Worm (Caenorhabditis elegans) whole organism, late embryonic: Measurements from ENCODE around the gene Y37A1B.4.

Experiments
- F13H6.1 ChIP-seq: sonication (generic microtip); optimal IDR thresholded peaks from 2 replicates; lab custom pipeline; 2016; ENCODE audit warnings: missing genetic modification characterization, missing compliant biosample characterization
- K09A11.1 ChIP-seq: sonication (generic microtip); optimal IDR thresholded peaks from 2 replicates; lab custom pipeline; 2017; ENCODE audit warnings: antibody characterized with exemption, mild to moderate bottlenecking, missing genetic modification characterization, missing compliant biosample characterization; ENCODE audit not compliant: insufficient read depth
- T23F11.4 ChIP-seq: fragments of 200-800 bp; sonication (Bioruptor generic); optimal IDR thresholded peaks from 2 replicates; lab custom pipeline; 2018; ENCODE audit warnings: mild to moderate bottlenecking, missing genetic modification characterization, missing compliant biosample characterization
- Y22D7AL.16 ChIP-seq: sonication (generic microtip); optimal IDR thresholded peaks from 2 replicates; lab custom pipeline; 2016; ENCODE audit warnings: missing genetic modification characterization, missing compliant biosample characterization
- ama-1 ChIP-seq: fragments of 150-350 bp; optimal IDR thresholded peaks from 2 replicates; lab custom pipeline; 2014
- ceh-14 ChIP-seq: sonication (generic microtip); optimal IDR thresholded peaks from 2 replicates; lab custom pipeline; 2016; ENCODE audit warnings: missing genotype, missing genetic modification characterization, missing compliant biosample characterization
- ceh-18 ChIP-seq: sonication (generic microtip); optimal IDR thresholded peaks from 2 replicates; lab custom pipeline; 2016; ENCODE audit warnings: missing genetic modification characterization, missing compliant biosample characterization
- ceh-19 ChIP-seq: fragments of 200-800 bp; sonication (Bioruptor generic); optimal IDR thresholded peaks from 2 replicates; lab custom pipeline; 2018; ENCODE audit warnings: mild to moderate bottlenecking, missing genetic modification characterization, missing compliant biosample characterization
- ceh-2 ChIP-seq: sonication (generic microtip); optimal IDR thresholded peaks from 2 replicates; lab custom pipeline; 2016; ENCODE audit warnings: missing genotype, missing genetic modification characterization, missing compliant biosample characterization
- ceh-22 ChIP-seq: sonication (generic microtip); optimal IDR thresholded peaks from 2 replicates; lab custom pipeline; 2017; ENCODE audit warnings: missing biosample characterization, missing genetic modification characterization
- ceh-31 ChIP-seq: sonication (generic microtip); optimal IDR thresholded peaks from 2 replicates; lab custom pipeline; 2016; ENCODE audit warnings: missing genetic modification characterization, missing compliant biosample characterization
- ceh-6 ChIP-seq: fragments of 200-800 bp; sonication (Bioruptor generic); optimal IDR thresholded peaks from 2 replicates; lab custom pipeline; 2018; ENCODE audit warnings: mild to moderate bottlenecking, missing genetic modification characterization, missing compliant biosample characterization
- ceh-9 ChIP-seq: sonication (generic microtip); optimal IDR thresholded peaks from 2 replicates; lab custom pipeline; 2016; ENCODE audit warnings: mild to moderate bottlenecking, missing genetic modification characterization, inconsistent platforms, missing compliant biosample characterization
- dmd-4 ChIP-seq: sonication (generic microtip); optimal IDR thresholded peaks from 2 replicates; lab custom pipeline; 2016; ENCODE audit warnings: borderline replicate concordance, missing genetic modification characterization, missing compliant biosample characterization
- elt-2 ChIP-seq: sonication (generic microtip); optimal IDR thresholded peaks from 2 replicates; lab custom pipeline; 2016; ENCODE audit warnings: missing genetic modification reagents, missing genetic modification characterization, missing compliant biosample characterization
- elt-4 ChIP-seq: sonication (generic microtip); optimal IDR thresholded peaks from 2 replicates; lab custom pipeline; 2016; ENCODE audit warnings: missing genetic modification characterization, missing compliant biosample characterization
- ets-4 ChIP-seq: sonication (generic microtip); optimal IDR thresholded peaks from 2 replicates; lab custom pipeline; 2016; ENCODE audit warnings: missing genetic modification characterization, missing compliant biosample characterization
- eyg-1 ChIP-seq: sonication (generic microtip); optimal IDR thresholded peaks from 2 replicates; lab custom pipeline; 2016; ENCODE audit warnings: missing genotype, missing genetic modification characterization, missing compliant biosample characterization
- fkh-10 ChIP-seq: fragments of 150-350 bp; optimal IDR thresholded peaks from 2 replicates; lab custom pipeline; 2014; ENCODE audit warnings: missing biosample characterization, missing genetic modification reagents, missing genetic modification characterization
- hlh-30 ChIP-seq: sonication (generic microtip); optimal IDR thresholded peaks from 2 replicates; lab custom pipeline; 2017; ENCODE audit warnings: antibody characterized with exemption, missing genetic modification characterization, missing compliant biosample characterization; ENCODE audit not compliant: insufficient read depth
- hlh-6 ChIP-seq: sonication (generic microtip); optimal IDR thresholded peaks from 2 replicates; lab custom pipeline; 2016; ENCODE audit warnings: missing genotype, missing genetic modification characterization, missing compliant biosample characterization
- hlh-8 ChIP-seq: sonication (generic microtip); optimal IDR thresholded peaks from 2 replicates; lab custom pipeline; 2016; ENCODE audit warnings: missing genotype, missing genetic modification characterization, missing compliant biosample characterization
- madf-2 ChIP-seq: sonication (generic microtip); optimal IDR thresholded peaks from 2 replicates; lab custom pipeline; 2017; ENCODE audit warnings: missing genetic modification characterization, missing compliant biosample characterization
- mec-3 ChIP-seq: sonication (generic microtip); optimal IDR thresholded peaks from 2 replicates; lab custom pipeline; 2016; ENCODE audit warnings: borderline replicate concordance, missing genetic modification characterization, missing compliant biosample characterization
- nhr-11 ChIP-seq: fragments of 150-350 bp; optimal IDR thresholded peaks from 2 replicates; lab custom pipeline; 2014; ENCODE audit warnings: missing biosample characterization, missing genetic modification characterization
- odd-2 ChIP-seq: sonication (generic microtip); optimal IDR thresholded peaks from 2 replicates; lab custom pipeline; 2017; ENCODE audit warnings: antibody characterized with exemption, mild to moderate bottlenecking, missing genetic modification characterization, missing compliant biosample characterization
- pag-3 ChIP-seq: sonication (generic microtip); optimal IDR thresholded peaks from 2 replicates; lab custom pipeline; 2016; ENCODE audit warnings: missing compliant biosample characterization, missing genetic modification characterization, borderline replicate concordance
- pat-9 ChIP-seq: fragments of 200-800 bp; sonication (Bioruptor generic); optimal IDR thresholded peaks from 2 replicates; lab custom pipeline; 2018; ENCODE audit warnings: mild to moderate bottlenecking, missing genetic modification characterization, moderate library complexity, missing compliant biosample characterization
- pax-1 ChIP-seq: fragments of 150-350 bp; optimal IDR thresholded peaks from 2 replicates; lab custom pipeline; 2014; ENCODE audit warnings: missing biosample characterization, missing genetic modification characterization
- pha-2 ChIP-seq: sonication (generic microtip); optimal IDR thresholded peaks from 2 replicates; lab custom pipeline; 2017; ENCODE audit warnings: mild to moderate bottlenecking, missing genetic modification characterization, missing compliant biosample characterization
- pqm-1 ChIP-seq: sonication (generic microtip); optimal IDR thresholded peaks from 2 replicates; lab custom pipeline; 2016; ENCODE audit warnings: missing genetic modification characterization, missing compliant biosample characterization
- pros-1 ChIP-seq: fragments of 150-350 bp; optimal IDR thresholded peaks from 2 replicates; lab custom pipeline; 2014; ENCODE audit warnings: missing biosample characterization, missing genetic modification reagents, missing genetic modification characterization
- ref-2 ChIP-seq: sonication (generic microtip); optimal IDR thresholded peaks from 2 replicates; lab custom pipeline; 2016; ENCODE audit warnings: missing genetic modification characterization, missing compliant biosample characterization
- rnt-1 ChIP-seq: sonication (generic microtip); optimal IDR thresholded peaks from 2 replicates; lab custom pipeline; 2016; ENCODE audit warnings: missing genetic modification characterization, missing compliant biosample characterization
- sdc-2 ChIP-seq: sonication (generic microtip); optimal IDR thresholded peaks from 2 replicates; lab custom pipeline; 2016; ENCODE audit warnings: missing genotype, missing genetic modification characterization, missing compliant biosample characterization
- sox-2 ChIP-seq: fragments of 200-800 bp; sonication (Bioruptor generic); IDR thresholded peaks from 2 replicates; pipeline ENCODE4 v1.3.6; 2022; ENCODE audit warnings: missing genetic modification reagents, missing genetic modification characterization, missing compliant biosample characterization
- tbx-2 ChIP-seq: sonication (generic microtip); optimal IDR thresholded peaks from 2 replicates; lab custom pipeline; 2016; ENCODE audit warnings: missing genetic modification characterization, missing compliant biosample characterization
- ttx-3 ChIP-seq: sonication (generic microtip); optimal IDR thresholded peaks from 2 replicates; lab custom pipeline; 2016; ENCODE audit warnings: missing genetic modification reagents, missing genetic modification characterization, missing compliant biosample characterization
- unc-3 ChIP-seq, 2 experiments: fragments of 200-800 bp in 1 of 2; sonication (Bioruptor generic) in 1 of 2; sonication (generic microtip) in 1 of 2; conservative IDR thresholded peaks in 1 of 2; optimal IDR thresholded peaks in 1 of 2; 2 replicates each; pipeline versions ENCODE4 v1.3.6 to Lab custom; 2016 to 2022; ENCODE audit warnings: missing compliant biosample characterization in 2 of 2, missing genetic modification characterization in 2 of 2, missing genetic modification reagents in 1 of 2
- unc-42 ChIP-seq: sonication (generic microtip); optimal IDR thresholded peaks from 2 replicates; lab custom pipeline; 2016; ENCODE audit warnings: missing genotype, missing genetic modification characterization, missing compliant biosample characterization
- unc-55 ChIP-seq: sonication (generic microtip); optimal IDR thresholded peaks from 2 replicates; lab custom pipeline; 2017; ENCODE audit warnings: missing biosample characterization, missing genetic modification reagents, missing genetic modification characterization
- zip-5 ChIP-seq: sonication (generic microtip); optimal IDR thresholded peaks from 2 replicates; lab custom pipeline; 2016; ENCODE audit warnings: missing genetic modification characterization, missing compliant biosample characterization
- ztf-16 ChIP-seq: sonication (generic microtip); optimal IDR thresholded peaks from 2 replicates; lab custom pipeline; 2017; ENCODE audit warnings: missing genetic modification characterization, missing compliant biosample characterization

Y37A1B.4 gene

DNA sequence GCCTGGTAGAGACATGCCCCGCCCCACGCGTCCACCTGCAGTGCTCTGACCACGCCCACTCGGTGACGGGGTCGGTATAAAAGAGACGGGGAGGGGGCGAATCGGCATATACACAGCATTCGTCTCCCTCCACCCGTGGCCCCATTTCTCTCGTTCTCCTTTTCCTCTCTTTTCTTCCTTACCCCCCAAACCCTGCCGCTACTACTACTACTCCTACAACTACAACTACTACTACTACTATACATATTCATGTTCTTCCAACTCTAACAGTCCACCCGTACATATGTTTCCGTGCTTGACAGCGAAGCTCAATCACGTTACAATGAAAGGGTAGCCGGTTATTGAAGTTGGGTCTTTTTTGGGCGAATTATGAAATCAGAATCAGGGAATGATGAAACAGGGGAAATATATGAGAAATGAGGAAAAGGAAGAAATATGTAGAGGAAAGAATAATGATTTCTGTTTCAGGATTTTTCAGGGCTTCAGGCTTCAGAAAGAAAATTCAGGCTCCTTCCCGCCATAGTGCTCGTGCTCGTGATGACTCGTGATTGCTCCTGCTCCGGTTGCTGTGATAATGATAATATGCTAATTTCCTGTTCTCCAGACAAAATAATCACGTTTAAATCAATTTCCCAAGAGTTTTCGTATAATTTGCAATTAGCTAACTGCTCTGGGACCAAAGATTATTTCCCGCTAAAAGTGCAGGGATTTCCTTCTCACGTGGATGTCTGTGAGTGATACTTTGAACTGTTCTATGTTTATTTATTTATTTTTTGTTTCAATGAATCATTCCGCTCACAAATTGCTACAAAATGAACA lies 26.6 kb downstream of the Y37A1B.4 start (continued):
- TF ChIP-seq sdc-2 = peak; percentile 89
- peak; percentile 87 for TF ChIP-seq sox-2 (GFP tag; lab: Robert Waterston, UW)
- TF ChIP-seq pha-2 (tag; lab: Kevin White, UChicago) = peak; percentile 97
- no peak for TF ChIP-seq mec-3 (tag; lab: Kevin White, UChicago)
- peak; percentile 96 for TF ChIP-seq tbx-2
- peak; percentile 89 for TF ChIP-seq ref-2 (tag; lab: Kevin White, UChicago)
- TF ChIP-seq dmd-4 = peak; percentile 77
- peak; percentile 81 for TF ChIP-seq ztf-16 (tag; lab: Kevin White, UChicago)
- TF ChIP-seq ceh-22 (tag; lab: Kevin White, UChicago) = peak; percentile 95
- peak; percentile 12 for TF ChIP-seq nhr-11 (tag; lab: Kevin White, UChicago)
- TF ChIP-seq Y22D7AL.16 (tag; lab: Kevin White, UChicago) = peak; percentile 95
- peak; percentile 88 for TF ChIP-seq pax-1 (tag; lab: Kevin White, UChicago)
- TF ChIP-seq elt-2 (tag; lab: Kevin White, UChicago) = peak; percentile 95
- peak; percentile 93 for TF ChIP-seq ceh-19 (GFP tag; lab: Kevin White, UChicago)
- TF ChIP-seq pat-9 (tag; lab: Kevin White, UChicago) = peak; percentile 96
- peak; percentile 38 for TF ChIP-seq fkh-10 (GFP tag; lab: Kevin White, UChicago)
- peak; percentile 96 for TF ChIP-seq hlh-6 (tag; lab: Kevin White, UChicago)
- TF ChIP-seq madf-2 (tag; lab: Kevin White, UChicago) = peak; percentile 88
- TF ChIP-seq elt-4 (tag; lab: Kevin White, UChicago) = peak; percentile 70
- peak; percentile 83 for TF ChIP-seq hlh-8 (tag; lab: Kevin White, UChicago)
- peak; percentile 73 for TF ChIP-seq odd-2 (tag; lab: Kevin White, UChicago)
- TF ChIP-seq ceh-9 (tag; lab: Kevin White, UChicago) = peak; percentile 57
- peak; percentile 100 for TF ChIP-seq ama-1 (lab: Kevin White, UChicago)

ce11 chrIV:14033502-14033751 lies 27.1 kb downstream of the Y37A1B.4 start:
- TF ChIP-seq eyg-1 (tag; lab: Kevin White, UChicago) = no peak
- no peak for TF ChIP-seq pqm-1 (tag; lab: Kevin White, UChicago)
- TF ChIP-seq ceh-14 (tag; lab: Kevin White, UChicago) = peak; percentile 93
- TF ChIP-seq fkh-10 (GFP tag; lab: Kevin White, UChicago) = no peak
- TF ChIP-seq ceh-22 (tag; lab: Kevin White, UChicago) = no peak
- no peak for TF ChIP-seq K09A11.1 (tag; lab: Kevin White, UChicago)
- peak; percentile 82 for TF ChIP-seq ets-4 (tag; lab: Kevin White, UChicago)
- peak; percentile 79 for TF ChIP-seq unc-55 (GFP tag; lab: Kevin White, UChicago)
- TF ChIP-seq ceh-31 = peak; percentile 95
- no peak for TF ChIP-seq ceh-18
- peak; percentile 96 for TF ChIP-seq F13H6.1 (tag; lab: Kevin White, UChicago)
- TF ChIP-seq unc-42 (tag; lab: Kevin White, UChicago) = peak; percentile 28

ce11 chrIV:14032620-14033501 lies 27.7 kb downstream of the Y37A1B.4 start:
- TF ChIP-seq pros-1 (peak; percentile 86), ceh-31 (peak; percentile 79), T23F11.4 (GFP tag; lab: Kevin White, UChicago) (peak; percentile 39), sox-2 (GFP tag; lab: Robert Waterston, UW) (peak; percentile 81), hlh-30 (tag; lab: Kevin White, UChicago) (peak; percentile 91), rnt-1 (tag; lab: Kevin White, UChicago) (peak; percentile 97), ceh-18 (peak; percentile 2), tbx-2 (peak; percentile 66), K09A11.1 (tag; lab: Kevin White, UChicago) (peak; percentile 58), ceh-14 (tag; lab: Kevin White, UChicago) (peak; percentile 71), ttx-3 (tag; lab: Kevin White, UChicago) (peak; percentile 29), zip-5 (tag; lab: Kevin White, UChicago) (no peak), fkh-10 (GFP tag; lab: Kevin White, UChicago) (no peak), ama-1 (lab: Kevin White, UChicago) (peak; percentile 84), elt-2 (tag; lab: Kevin White, UChicago) (peak; percentile 22), pag-3 (tag; lab: Kevin White, UChicago) (peak; percentile 40), pha-2 (tag; lab: Kevin White, UChicago) (no peak), odd-2 (tag; lab: Kevin White, UChicago) (no peak), unc-42 (tag; lab: Kevin White, UChicago) (peak; percentile 77), ceh-2 (tag; lab: Kevin White, UChicago) (peak; percentile 58), pax-1 (tag; lab: Kevin White, UChicago) (peak; percentile 84), unc-3 (GFP tag; conservative IDR thresholded peaks at IDR 0.05; lab: Robert Waterston, UW) (peak; percentile 74), unc-3 (tag; optimal IDR thresholded peaks at IDR 0.05; lab: Kevin White, UChicago) (peak; percentile 59), ceh-6 (GFP tag; lab: Kevin White, UChicago) (peak; percentile 47)
